Worm (Caenorhabditis elegans): ENCODE results near the gene dhrs-4.

dhrs-4 gene

ce11 chrV:12907436-12907835 lies 15.0 kb upstream of the dhrs-4 start:
- TF ChIP-seq zip-5 (tag; optimal IDR thresholded peaks at IDR 0.05) (no peak), unc-55 (GFP tag; optimal IDR thresholded peaks at IDR 0.05) (peak; percentile 73)

DNA sequence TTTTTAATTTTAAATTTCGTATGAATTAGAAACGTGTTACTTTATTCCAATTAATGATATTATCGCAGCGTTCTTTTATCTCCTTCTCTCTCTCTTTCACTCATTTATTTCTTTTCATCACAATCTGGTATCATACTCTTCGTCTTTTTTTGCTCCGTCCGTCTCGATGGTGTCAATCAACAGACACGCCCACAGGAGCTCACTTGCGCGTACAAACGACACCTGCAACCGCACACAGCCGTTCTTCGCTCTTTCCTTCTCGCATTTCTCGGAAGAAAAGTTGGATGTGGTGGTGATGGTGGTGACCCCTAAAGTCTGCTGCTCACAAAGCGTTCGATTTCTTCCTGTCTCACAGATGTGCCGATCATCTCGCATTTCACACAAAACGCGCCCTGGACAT lies 13.8 kb upstream of the dhrs-4 start:
- TF ChIP-seq K02D7.2 (tag; optimal IDR thresholded peaks at IDR 0.05) (no peak), ceh-34 (tag; optimal IDR thresholded peaks at IDR 0.05) (peak; percentile 6), unc-86 (tag; optimal IDR thresholded peaks at IDR 0.05) (no peak), Y22D7AL.16 (tag; optimal IDR thresholded peaks at IDR 0.05) (no peak), T23F11.4 (GFP tag; optimal IDR thresholded peaks at IDR 0.05) (no peak)

- no peak for TF ChIP-seq sox-4 (tag; optimal IDR thresholded peaks at IDR 0.05)
- TF ChIP-seq elt-2 (tag; optimal IDR thresholded peaks at IDR 0.05), result peak; percentile 68
- TF ChIP-seq K02D7.2 (tag; optimal IDR thresholded peaks at IDR 0.05), result no peak
- TF ChIP-seq hlh-6 (tag; optimal IDR thresholded peaks at IDR 0.05), result no peak
- TF ChIP-seq lim-6 (tag; optimal IDR thresholded peaks at IDR 0.05), result no peak
- no peak for TF ChIP-seq nhr-232 (tag; optimal IDR thresholded peaks at IDR 0.05)
These were observed 12.8 kb upstream of the dhrs-4 start, which contains the start of gene nid-1 for ce11 chrV:12909544-12910157. TSS of gene nid-1 (plus strand) at chrV:12910107.

ce11 chrV:12919705-12920104 lies 2.7 kb upstream of the dhrs-4 start, which contains the start of gene lipl-1:
TSS of gene lipl-1 (plus strand) at chrV:12919986.
- no peak for TF ChIP-seq ref-2 (tag; optimal IDR thresholded peaks at IDR 0.05)
- TF ChIP-seq ceh-48 (tag; optimal IDR thresholded peaks at IDR 0.05), result no peak
- TF ChIP-seq ceh-22 (tag; optimal IDR thresholded peaks at IDR 0.05), result no peak
- TF ChIP-seq syd-9 (tag; optimal IDR thresholded peaks at IDR 0.05), result no peak
- no peak for TF ChIP-seq zip-5 (tag; optimal IDR thresholded peaks at IDR 0.05)
- TF ChIP-seq ceh-6 (GFP tag; optimal IDR thresholded peaks at IDR 0.05), result no peak
- no peak for TF ChIP-seq che-1 (tag; optimal IDR thresholded peaks at IDR 0.05)
- no peak for TF ChIP-seq ceh-18 (tag; optimal IDR thresholded peaks at IDR 0.05)
- no peak for TF ChIP-seq pha-4 (tag; optimal IDR thresholded peaks at IDR 0.05)
- TF ChIP-seq ceh-2 (tag; optimal IDR thresholded peaks at IDR 0.05), result no peak
- TF ChIP-seq pat-9 (tag; optimal IDR thresholded peaks at IDR 0.05), result no peak
- no peak for TF ChIP-seq fkh-6 (tag; optimal IDR thresholded peaks at IDR 0.05)
- TF ChIP-seq pros-1 (tag; optimal IDR thresholded peaks at IDR 0.05), result no peak
- no peak for TF ChIP-seq unc-42 (tag; optimal IDR thresholded peaks at IDR 0.05)
- no peak for TF ChIP-seq madf-2 (tag; optimal IDR thresholded peaks at IDR 0.05)
- TF ChIP-seq nhr-232 (tag; optimal IDR thresholded peaks at IDR 0.05), result no peak
- TF ChIP-seq sdc-2 (tag; optimal IDR thresholded peaks at IDR 0.05), result no peak
- no peak for TF ChIP-seq tbx-7 (tag; optimal IDR thresholded peaks at IDR 0.05)

DNA sequence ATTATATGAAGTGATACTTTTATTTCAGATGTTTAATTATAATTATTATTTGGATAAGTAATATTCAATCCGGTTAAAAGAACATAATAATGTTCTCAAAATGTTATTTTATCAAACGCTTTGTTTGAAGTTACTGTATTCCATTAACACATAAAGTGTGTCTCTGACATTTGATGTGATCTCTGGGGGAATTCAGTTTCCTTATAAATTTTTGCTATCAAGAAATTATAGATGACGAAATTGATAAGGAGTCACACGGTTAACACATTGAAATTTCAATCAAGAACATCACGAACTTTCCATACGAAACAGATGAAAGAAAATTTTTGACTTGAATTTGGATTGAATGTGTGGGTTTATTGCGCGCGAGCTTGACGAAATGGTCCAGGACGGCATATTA lies 728 bp upstream of the dhrs-4 start:
- TF ChIP-seq pha-2 (tag; optimal IDR thresholded peaks at IDR 0.05) (no peak), pha-4 (tag; optimal IDR thresholded peaks at IDR 0.05) (no peak), pqm-1 (tag; optimal IDR thresholded peaks at IDR 0.05) (no peak), K09A11.1 (tag; optimal IDR thresholded peaks at IDR 0.05; ENCODE audit: insufficient read depth) (no peak), nhr-232 (tag; optimal IDR thresholded peaks at IDR 0.05) (no peak), syd-9 (tag; optimal IDR thresholded peaks at IDR 0.05) (no peak), fax-1 (tag; optimal IDR thresholded peaks at IDR 0.05) (no peak)

DNA sequence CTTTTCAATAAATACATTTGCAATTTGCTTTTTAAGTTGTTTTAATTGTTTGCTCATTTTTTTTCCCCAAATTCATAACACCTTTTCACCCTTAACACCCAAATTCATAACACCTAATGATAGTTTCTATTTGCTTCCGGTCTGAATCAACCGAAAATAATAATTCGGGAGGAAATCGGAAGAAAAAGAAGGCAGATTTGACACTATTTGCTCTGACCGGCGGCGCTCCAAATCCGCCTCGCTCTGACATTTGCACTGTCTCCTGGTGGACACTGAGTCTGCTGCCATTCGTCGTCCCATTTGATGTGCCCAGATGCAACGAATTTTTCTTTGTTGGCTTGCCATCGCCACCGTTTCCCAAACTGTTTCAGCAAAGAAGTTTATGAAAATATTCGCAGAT lies 1.7 kb downstream of the dhrs-4 start, which contains the start of gene pqn-67:
pqn-67 (plus strand) TSS at position 301 of the 400 bp plus-strand sequence.
- TF ChIP-seq rnt-1 (tag; optimal IDR thresholded peaks at IDR 0.05) (no peak), zip-5 (tag; optimal IDR thresholded peaks at IDR 0.05) (no peak), pros-1 (tag; optimal IDR thresholded peaks at IDR 0.05) (no peak), pat-9 (tag; optimal IDR thresholded peaks at IDR 0.05) (no peak), ceh-24 (tag; optimal IDR thresholded peaks at IDR 0.05) (no peak)

Measured in whole organism, late embryonic.